Fruit fly (Drosophila melanogaster): ENCODE data around the gene CG46383.

Gene CG46383

DNA sequence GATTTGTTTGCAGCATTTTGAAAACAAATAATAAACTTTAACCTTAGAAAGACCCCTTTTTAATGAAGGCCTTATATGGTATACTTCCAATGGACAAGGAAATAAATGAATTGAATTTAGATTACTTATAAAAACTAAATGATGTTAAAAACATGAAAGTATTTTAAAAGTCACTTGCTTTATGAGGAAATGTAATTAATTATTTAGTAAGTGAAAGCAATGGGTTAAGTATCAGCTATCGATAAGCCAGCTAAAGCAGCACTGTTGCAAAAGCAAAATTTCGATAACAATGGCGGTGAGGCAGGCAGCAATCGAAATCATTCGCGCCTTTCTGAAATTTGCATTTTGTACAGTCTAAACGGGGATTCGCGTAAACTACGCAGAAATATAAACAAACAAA lies 14.4 kb upstream of the CG46383 start, which contains the start of the genes CG32856 and Rbf2 (continued):
- peak; percentile 88 for TF ChIP-seq Bteb2 (GFP tag; optimal IDR thresholded peaks at IDR 0.05)
- TF ChIP-seq CG8290 (GFP tag; optimal IDR thresholded peaks at IDR 0.05): peak; percentile 59
- peak in 1 of 2 experiments; percentile 82 for TF ChIP-seq CG8290 (tag; optimal IDR thresholded peaks at IDR 0.05)
- TF ChIP-seq Lim3 (GFP tag; IDR thresholded peaks at IDR 0.05): no peak
- TF ChIP-seq CG11398 (GFP tag; optimal IDR thresholded peaks at IDR 0.05): peak; percentile 60
- peak; percentile 92 for TF ChIP-seq CG12391 (tag; optimal IDR thresholded peaks at IDR 0.05)
- TF ChIP-seq Ssrp (tag; optimal IDR thresholded peaks at IDR 0.05): peak; percentile 87
- TF ChIP-seq ERR (GFP tag; optimal IDR thresholded peaks at IDR 0.05): peak; percentile 56
- TF ChIP-seq Oaz (GFP tag; IDR thresholded peaks at IDR 0.05): peak; percentile 67; the same call in 1 of the 2 replicates
- peak; percentile 70 for TF ChIP-seq sna (GFP tag; IDR thresholded peaks at IDR 0.05; ENCODE audit: partially characterized antibody)
- TF ChIP-seq CG16863 (GFP tag; optimal IDR thresholded peaks at IDR 0.05): peak; percentile 75
- peak; percentile 92 for TF ChIP-seq PHDP (tag; optimal IDR thresholded peaks at IDR 0.05)
- no peak for TF ChIP-seq sc (optimal IDR thresholded peaks at IDR 0.05)
- no peak for TF ChIP-seq sc (GFP tag; optimal IDR thresholded peaks at IDR 0.05)
- peak; percentile 87 for TF ChIP-seq mld (GFP tag; IDR thresholded peaks at IDR 0.05; ENCODE audit: partially characterized antibody)
- peak; percentile 59 to 85 for TF ChIP-seq bsh (GFP tag; optimal IDR thresholded peaks at IDR 0.05)
- TF ChIP-seq tap (tag; optimal IDR thresholded peaks at IDR 0.05): no peak
- TF ChIP-seq CG17385 (GFP tag; optimal IDR thresholded peaks at IDR 0.05): peak; percentile 80
- peak; percentile 64 for TF ChIP-seq run (tag; optimal IDR thresholded peaks at IDR 0.05)
- TF ChIP-seq Awh (GFP tag; IDR thresholded peaks at IDR 0.05): no peak
- TF ChIP-seq cas (GFP tag; IDR thresholded peaks at IDR 0.05): peak; percentile 50; the same call in 1 of the 2 replicates
- TF ChIP-seq CG12769 (tag; optimal IDR thresholded peaks at IDR 0.05): no peak
- no peak for TF ChIP-seq CG7928 (GFP tag; optimal IDR thresholded peaks at IDR 0.05)
- peak; percentile 69 for TF ChIP-seq wek (GFP tag; optimal IDR thresholded peaks at IDR 0.05)
- peak; percentile 39 for TF ChIP-seq kay (GFP tag; optimal IDR thresholded peaks at IDR 0.05)
- peak; percentile 93 for TF ChIP-seq CoRest (tag; optimal IDR thresholded peaks at IDR 0.05)
- TF ChIP-seq bowl (GFP tag; IDR thresholded peaks at IDR 0.05): 0 out of 2 replicates have a peak, but pooled peaks have one; percentile 31
- TF ChIP-seq tup (GFP tag; optimal IDR thresholded peaks at IDR 0.05): peak; percentile 57
- TF ChIP-seq CG31441 (GFP tag; IDR thresholded peaks at IDR 0.05): 0 out of 2 replicates have a peak, but pooled peaks have one; percentile 20
- TF ChIP-seq croc (GFP tag; conservative IDR thresholded peaks at IDR 0.05): no peak
- TF ChIP-seq Sox102F (GFP tag; optimal IDR thresholded peaks at IDR 0.05): peak; percentile 90
- no peak for TF ChIP-seq CG7271 (tag; optimal IDR thresholded peaks at IDR 0.05)
- TF ChIP-seq CG18262 (tag; optimal IDR thresholded peaks at IDR 0.05): peak; percentile 73
- no peak for TF ChIP-seq CkIIα-i1 (GFP tag; IDR thresholded peaks at IDR 0.05)
- TF ChIP-seq chm (GFP tag; IDR thresholded peaks at IDR 0.05): no peak
- no peak for TF ChIP-seq nau (GFP tag; optimal IDR thresholded peaks at IDR 0.05)
- peak; percentile 90 for TF ChIP-seq CG12659 (GFP tag; optimal IDR thresholded peaks at IDR 0.05)
- no peak for TF ChIP-seq Asciz (GFP tag; optimal IDR thresholded peaks at IDR 0.05)
- no peak for TF ChIP-seq gt (GFP tag; IDR thresholded peaks at IDR 0.05)
- no peak for TF ChIP-seq stc (GFP tag; IDR thresholded peaks at IDR 0.05)
- no peak for TF ChIP-seq CG8478 (optimal IDR thresholded peaks at IDR 0.05)
- no peak for TF ChIP-seq tin (GFP tag; optimal IDR thresholded peaks at IDR 0.05)
- TF ChIP-seq Hsf (GFP tag; optimal IDR thresholded peaks at IDR 0.05): peak; percentile 91
- TF ChIP-seq luna (GFP tag; optimal IDR thresholded peaks at IDR 0.05): peak; percentile 50
- no peak for TF ChIP-seq CG6689 (GFP tag; IDR thresholded peaks at IDR 0.05)
- peak; percentile 82 for TF ChIP-seq zen2 (GFP tag; IDR thresholded peaks at IDR 0.05; ENCODE audit: partially characterized antibody)
- TF ChIP-seq btn (GFP tag; optimal IDR thresholded peaks at IDR 0.05): no peak
- peak; percentile 75 for TF ChIP-seq salm (tag; optimal IDR thresholded peaks at IDR 0.05)
- peak; percentile 89 for TF ChIP-seq ato (GFP tag; IDR thresholded peaks at IDR 0.05; ENCODE audit: partially characterized antibody)
- no peak for TF ChIP-seq Hr78 (GFP tag; optimal IDR thresholded peaks at IDR 0.05)
- no peak for TF ChIP-seq sima (GFP tag; optimal IDR thresholded peaks at IDR 0.05)

Data from whole organism, embryonic.